Worm (Caenorhabditis elegans) whole organism, dauer: Measurements from ENCODE around the gene set-14.

ENCODE experiments used
- unc-62 ChIP-seq: sonication (generic microtip); optimal IDR thresholded peaks from 2 replicates; lab custom pipeline; 2017; ENCODE audit warnings: missing biosample characterization, missing genetic modification reagents, missing genetic modification characterization

set-14 gene

DNA sequence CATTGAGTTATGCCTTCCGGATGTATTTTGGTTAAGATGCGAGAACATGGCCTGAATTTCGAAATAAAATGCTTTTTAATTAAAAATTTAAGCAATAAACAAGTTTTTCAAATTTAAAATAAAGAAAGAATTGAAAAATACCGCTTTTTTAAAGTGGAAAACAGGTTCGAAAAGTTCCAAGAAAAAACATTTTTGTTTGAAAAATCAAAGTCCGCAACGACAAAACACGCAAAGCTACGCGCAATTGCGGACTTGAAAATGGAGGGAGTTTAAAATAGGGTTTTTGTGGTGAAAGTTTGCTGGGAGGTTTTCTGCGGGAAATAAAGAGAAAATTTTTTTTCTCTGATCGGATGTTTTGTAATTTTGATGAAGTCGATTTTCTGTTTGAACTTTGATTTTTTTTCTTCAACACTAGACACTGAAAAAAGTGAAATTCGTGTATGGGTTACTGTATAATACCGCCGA, 2.4 kb upstream of the set-14 start, which contains the start of gene npp-19:
npp-19 (minus strand) TSS at position 51 of the 465 bp plus-strand sequence.
- TF ChIP-seq unc-62 (GFP tag; lab: Kevin White, UChicago): no peak

DNA sequence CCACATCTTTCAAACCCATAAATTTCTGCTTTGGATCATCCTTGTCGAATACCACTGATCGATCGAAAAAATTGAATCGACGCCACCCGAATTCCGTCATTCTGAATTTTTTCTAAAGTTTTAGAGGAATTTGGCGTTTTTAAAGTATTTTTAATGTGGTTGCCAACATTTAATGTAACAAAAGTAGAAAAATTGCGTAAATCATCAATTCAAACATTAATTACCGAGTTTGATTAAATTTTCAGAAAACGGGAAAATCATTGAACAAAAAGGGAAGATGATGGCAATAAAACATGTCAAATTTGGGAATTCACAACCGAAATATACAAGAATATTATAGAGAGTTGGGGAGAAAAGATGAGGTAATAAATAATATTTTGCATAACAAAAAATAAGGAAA, 2.7 kb downstream of the set-14 start, which contains the start of gene vps-11:
vps-11 (minus strand) TSS at position 101 of the 400 bp plus-strand sequence.
- TF ChIP-seq unc-62 (GFP tag; lab: Kevin White, UChicago): no peak

DNA sequence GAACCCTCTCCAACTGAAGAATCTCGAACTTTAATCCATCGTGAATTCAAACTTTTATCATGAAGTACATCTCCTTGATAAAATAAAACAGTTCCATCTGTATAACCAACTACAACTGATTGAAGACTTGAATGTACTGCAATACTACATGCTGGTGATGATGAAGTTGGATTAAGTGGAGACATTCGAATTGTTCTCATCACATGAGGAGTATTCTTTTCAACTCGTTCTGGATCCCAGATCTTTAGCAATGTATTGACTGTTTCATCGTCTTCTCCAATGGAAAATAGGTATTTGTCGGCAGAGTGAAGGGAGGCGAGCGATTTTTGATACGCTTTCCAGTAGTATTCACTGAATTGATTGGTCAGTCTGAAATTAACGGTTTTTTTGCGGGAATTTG, 3.5 kb downstream of the set-14 start:
- TF ChIP-seq unc-62 (GFP tag; lab: Kevin White, UChicago): no peak

DNA sequence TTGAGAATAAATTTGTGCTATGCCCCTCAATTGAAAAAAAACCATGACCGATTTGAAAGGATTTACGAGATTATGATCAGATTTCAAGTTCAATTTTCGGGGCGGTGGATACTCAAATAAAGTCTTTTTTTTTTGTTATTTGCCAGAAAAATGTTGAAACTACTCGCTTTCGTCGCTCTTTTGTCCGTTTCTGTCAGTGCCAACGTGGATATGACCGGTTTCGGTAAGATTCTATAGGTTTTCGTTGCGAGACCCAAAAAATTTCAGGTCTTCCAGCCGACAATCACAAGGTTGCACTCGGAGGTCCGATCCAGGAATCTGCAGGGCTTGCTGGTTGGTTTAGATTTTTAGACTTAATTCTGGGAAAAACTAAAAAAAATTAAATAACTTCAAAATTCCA, 8.9 kb downstream of the set-14 start, which contains the start of gene tag-209:
tag-209 (plus strand) TSS at position 73 of the 400 bp plus-strand sequence.
- no peak for TF ChIP-seq unc-62 (GFP tag; lab: Kevin White, UChicago)

DNA sequence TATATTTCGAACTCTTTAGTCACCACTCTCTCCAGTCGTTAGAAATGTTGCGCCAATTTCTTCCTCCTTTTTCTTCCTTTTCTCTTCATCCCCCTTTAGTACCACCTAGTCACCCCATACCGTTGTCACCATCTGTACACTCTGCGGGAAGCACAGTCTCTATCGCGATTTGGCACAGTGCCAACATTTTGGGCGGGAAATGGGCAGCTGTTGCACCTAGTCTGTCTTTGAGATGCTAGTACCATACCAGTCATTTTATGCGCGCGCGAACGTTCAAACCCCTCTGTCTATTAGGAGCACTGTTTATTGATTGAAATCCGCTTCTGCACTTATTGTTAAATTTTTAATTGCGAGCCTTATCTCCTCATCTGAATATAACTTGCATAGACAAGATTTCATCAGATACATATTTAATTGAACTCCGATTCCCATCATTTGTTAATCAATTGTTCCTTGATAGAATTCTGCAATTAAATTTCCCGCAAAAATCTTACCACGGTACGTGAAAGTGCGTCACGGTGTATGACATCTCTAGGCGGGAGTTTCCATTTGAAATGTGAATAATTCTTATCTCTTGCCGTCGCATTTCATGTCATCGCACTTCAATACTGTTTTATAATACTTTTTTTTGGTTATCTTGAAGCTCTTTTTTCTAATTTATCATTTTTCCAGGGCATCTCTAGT, 11.2 kb downstream of the set-14 start, which contains the start of gene cdl-1:
cdl-1 (plus strand) TSS at position 673 of the 684 bp plus-strand sequence.
- TF ChIP-seq unc-62 (GFP tag; lab: Kevin White, UChicago): no peak

DNA sequence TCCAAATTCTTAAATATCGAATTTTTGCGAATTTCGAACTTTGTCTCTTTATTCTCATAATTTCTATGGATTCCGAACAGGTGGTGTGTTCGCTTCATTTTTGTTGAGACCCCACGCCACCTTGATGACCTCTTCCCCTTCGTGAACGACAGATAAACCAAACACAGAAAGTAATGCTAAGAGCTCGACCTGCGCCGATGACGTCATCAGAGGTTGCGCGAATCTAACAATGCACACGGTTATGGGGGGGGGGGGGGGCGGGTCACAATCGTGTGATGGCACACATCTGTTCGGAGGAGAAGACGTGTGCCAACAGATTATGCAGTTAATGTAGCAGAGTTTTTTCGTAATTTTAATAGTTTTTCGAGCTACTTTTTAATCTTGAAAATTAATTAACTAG, 11.8 kb downstream of the set-14 start:
- TF ChIP-seq unc-62 (GFP tag; lab: Kevin White, UChicago): no peak

DNA sequence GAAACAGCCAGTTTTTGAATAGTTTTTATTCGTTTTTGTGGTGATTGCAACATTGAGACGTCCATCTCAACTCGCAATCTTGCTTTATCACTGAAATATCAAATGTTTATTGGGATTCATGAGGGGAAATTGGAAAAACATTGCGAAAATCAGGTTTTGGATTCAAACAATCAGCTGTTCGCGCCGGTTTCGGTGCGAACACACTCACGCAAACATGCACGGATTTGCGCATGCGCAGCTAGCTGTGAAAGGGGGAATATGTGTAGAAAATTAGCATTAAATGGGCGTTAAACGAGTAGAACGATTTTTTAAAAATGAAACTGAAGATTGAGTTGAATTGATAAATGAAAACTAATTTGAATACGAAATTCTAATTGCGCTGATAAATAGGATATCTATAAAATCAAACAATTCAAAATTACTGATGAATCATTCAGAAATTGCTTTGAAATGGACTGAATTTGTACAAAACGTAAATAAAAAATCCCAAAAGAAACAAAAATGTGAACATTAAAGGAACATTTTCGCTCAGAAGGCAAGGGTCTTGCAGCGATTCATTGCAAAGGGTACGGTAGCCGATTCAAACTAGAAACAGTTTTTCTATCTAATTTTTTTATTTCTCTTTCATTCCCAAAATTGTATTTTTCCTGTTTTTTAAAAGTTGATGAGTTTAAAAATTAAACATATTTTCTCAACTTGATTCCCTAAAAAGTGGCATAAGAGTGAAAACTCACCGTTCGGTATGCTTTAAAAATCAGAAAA, 12.7 kb downstream of the set-14 start, which contains the start of gene ect-2:
ect-2 (minus strand) TSS at position 762 of the 762 bp plus-strand sequence.
- TF ChIP-seq unc-62 (GFP tag; lab: Kevin White, UChicago): no peak

DNA sequence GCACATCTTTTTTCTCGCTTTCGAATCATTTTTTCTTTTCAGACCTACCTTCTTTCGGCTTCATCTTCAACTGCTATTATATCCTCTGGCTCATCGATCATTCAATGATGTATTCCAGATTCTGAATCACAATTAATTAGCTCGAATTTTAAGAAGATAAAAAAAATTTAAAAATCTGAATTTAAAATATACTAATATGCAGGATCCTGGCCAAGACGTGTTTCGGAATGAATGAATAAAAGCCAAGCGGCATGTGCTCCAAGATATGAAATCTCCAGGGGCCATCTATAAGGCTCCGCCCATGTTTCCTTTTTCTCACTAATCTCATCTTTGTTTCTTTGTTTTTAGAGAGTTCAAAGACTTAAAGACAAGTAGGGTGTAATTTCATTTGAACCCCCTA, 18.1 kb downstream of the set-14 start, which contains the start of gene mpz-1:
mpz-1 (minus strand) TSS at position 101 of the 400 bp plus-strand sequence.
- TF ChIP-seq unc-62 (GFP tag; lab: Kevin White, UChicago): no peak

DNA sequence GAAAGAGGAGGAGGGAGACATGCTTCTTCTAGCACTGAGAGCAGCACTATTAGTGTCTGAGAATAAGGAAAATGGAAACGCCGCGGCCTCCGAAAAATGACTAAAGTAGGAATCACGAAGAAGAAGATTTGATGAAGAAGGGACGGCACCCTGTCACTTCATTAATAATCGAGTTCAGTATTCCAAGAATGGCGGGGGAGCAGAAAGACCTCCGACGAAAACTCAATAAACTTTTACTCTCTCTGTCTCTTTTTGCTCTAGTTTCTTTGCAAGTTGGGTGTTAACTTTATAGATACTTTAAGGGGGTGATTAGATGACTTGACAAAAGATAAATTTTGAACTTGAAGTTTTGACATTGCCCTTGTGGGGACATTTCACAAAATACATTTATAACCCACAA, 26.8 kb downstream of the set-14 start:
- TF ChIP-seq unc-62 (GFP tag; lab: Kevin White, UChicago): no peak

DNA sequence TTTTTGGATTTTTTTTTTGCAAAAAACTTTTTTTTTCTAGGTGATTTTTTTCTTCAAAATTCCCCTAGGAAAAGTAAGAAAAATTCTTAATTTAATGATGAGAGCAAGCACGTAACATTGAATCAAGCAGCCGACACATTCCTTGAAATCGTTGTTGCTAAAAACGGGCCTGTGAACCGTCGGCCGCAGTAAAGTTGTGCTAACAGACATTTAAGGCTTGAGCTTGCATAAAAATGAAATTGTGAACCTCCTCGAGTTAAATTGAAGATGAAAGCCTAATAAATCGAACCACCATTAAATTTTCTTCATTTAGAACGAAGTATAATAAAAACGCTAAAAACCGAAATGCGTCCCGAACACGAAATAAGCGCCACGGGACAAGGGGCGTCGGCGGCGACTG, 28.1 kb downstream of the set-14 start:
- no peak for TF ChIP-seq unc-62 (GFP tag; lab: Kevin White, UChicago)

DNA sequence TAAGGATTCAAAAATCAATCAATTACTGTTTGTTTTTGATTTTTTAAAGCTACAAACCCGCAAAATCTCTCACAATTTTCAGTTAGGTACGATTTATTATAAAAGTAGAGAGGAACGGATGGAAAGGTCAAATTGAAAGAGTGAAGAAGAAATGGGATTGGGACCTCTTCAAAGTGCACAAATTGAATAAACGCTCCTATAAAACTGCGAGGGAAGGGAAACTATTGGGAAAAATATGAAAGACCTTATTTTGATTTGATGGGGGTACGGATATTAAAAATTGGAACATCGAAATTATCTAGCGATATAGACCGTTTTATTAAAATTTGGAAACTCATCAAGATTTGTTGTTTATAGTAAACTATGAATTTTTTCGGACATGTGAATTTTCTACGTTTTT, 29.3 kb downstream of the set-14 start:
- no peak for TF ChIP-seq unc-62 (GFP tag; lab: Kevin White, UChicago)

DNA sequence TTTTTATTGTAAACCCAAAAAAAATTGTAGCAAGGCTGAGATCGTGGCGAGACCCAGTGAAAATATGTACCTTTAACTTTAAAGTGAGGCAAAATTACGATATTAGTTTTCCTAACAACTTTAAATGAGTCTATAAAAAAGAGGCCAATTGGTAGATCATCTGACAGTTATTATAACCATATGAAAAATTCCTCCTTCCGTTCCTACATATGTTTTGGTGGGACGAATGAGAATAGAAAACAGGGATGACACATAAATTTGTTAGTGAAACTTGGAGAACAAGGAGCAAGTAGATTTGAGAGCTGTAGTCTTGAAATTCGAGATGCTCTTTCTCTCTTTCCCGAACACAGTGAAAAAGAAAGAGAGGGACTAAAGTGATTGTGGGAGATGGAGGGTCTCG, 30.9 kb downstream of the set-14 start:
- no peak for TF ChIP-seq unc-62 (GFP tag; lab: Kevin White, UChicago)

DNA sequence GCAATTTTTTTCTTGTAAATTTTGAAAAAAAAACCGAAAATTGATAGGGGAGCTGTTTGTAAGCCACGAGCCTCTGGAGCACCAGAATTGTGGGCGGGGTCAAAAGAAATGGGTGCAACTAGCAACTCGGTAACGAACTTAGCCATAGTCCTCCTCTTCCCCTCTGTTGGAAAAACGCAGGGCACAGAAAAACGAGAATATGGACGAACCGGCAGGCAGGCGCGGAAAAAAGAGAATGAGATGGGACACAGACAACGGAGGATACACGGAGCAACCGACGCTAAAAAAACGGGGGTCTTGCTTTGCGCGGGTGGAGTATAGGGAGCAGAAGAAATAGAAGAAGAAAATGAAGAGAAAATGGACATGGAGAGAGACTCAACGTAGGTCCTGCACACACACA, 34.4 kb downstream of the set-14 start:
- TF ChIP-seq unc-62 (GFP tag; lab: Kevin White, UChicago): no peak

DNA sequence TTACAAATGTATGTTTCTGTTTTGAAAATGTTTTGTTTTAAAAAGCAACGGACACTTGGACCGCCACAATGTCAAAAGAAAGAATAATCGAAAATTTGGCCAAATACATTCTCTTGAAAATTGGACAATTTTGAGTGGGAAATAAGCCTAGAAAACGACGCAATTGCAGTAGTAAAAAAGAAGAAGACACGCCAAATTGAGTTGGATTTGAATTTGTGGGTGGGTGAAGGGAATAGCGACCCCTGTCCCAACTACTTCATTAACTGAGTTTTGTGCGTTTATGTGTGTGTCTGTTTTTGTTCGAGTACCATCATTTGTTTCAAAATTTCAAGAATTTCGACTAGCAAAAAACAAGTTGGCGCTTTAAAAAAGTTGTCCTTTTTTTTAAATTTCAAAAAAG, 35.3 kb downstream of the set-14 start:
- TF ChIP-seq unc-62 (GFP tag; lab: Kevin White, UChicago): no peak

DNA sequence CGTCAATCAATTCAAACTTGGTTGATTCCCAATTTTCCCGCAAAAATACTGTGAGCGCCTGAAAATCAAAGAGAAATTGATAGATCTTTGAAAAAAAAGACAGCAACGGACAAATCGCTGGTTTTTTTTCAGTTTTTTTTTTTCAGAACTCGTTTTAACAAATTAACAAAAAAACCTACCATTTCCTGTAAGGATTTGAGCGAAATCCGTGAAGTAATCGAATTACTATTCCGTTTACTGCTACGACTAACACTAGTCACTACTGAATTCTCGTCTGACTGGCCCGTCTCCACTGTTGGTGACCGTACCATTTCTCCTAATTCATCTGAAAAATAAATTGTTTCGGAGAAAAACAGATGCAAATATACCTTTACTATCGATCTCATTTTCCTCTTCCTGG, 36.7 kb downstream of the set-14 start:
- TF ChIP-seq unc-62 (GFP tag; lab: Kevin White, UChicago): no peak

DNA sequence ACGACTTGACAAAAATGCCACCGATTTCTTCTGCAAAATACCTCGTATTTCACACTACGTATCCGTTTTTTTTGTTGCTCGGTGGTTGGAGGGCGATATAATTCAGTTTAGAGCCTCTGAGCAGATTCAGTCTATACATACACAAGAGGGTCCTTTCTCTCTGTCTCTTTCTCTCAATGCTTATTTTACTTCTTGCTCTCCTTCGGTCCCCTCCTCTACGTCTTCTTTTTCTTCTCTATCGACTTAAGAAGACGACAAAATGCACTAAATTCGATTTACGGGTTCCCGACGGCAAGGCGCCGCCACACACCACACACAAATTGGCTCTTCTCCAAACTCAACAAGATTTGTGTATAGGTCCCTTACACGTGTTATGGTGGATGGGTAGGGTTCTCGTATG, 37.1 kb downstream of the set-14 start:
- TF ChIP-seq unc-62 (GFP tag; lab: Kevin White, UChicago): no peak
